Worm (Caenorhabditis elegans): ENCODE data around the gene mip-1.

- no peak for TF ChIP-seq ama-1 (optimal IDR thresholded peaks at IDR 0.05)
- TF ChIP-seq aly-1 (tag; optimal IDR thresholded peaks at IDR 0.05) = no peak
- no peak for TF ChIP-seq flt-1 (GFP tag; IDR thresholded peaks at IDR 0.05)
- TF ChIP-seq hmbx-1 (tag; optimal IDR thresholded peaks at IDR 0.05) = no peak
- TF ChIP-seq ceh-36 (tag; optimal IDR thresholded peaks at IDR 0.05) = no peak
- no peak for TF ChIP-seq tbx-11 (GFP tag; IDR thresholded peaks at IDR 0.05)
- TF ChIP-seq pes-1 (GFP tag; IDR thresholded peaks at IDR 0.05) = no peak
- TF ChIP-seq sea-1 (GFP tag; conservative IDR thresholded peaks at IDR 0.05) = no peak
- no peak for TF ChIP-seq tbx-37 (GFP tag; conservative IDR thresholded peaks at IDR 0.05)
- TF ChIP-seq ceh-13 (GFP tag; optimal IDR thresholded peaks at IDR 0.05) = no peak
- TF ChIP-seq hnd-1 (tag; optimal IDR thresholded peaks at IDR 0.05) = no peak
These were observed 15.2 kb downstream of the mip-1 start for ce11 chrIII:4808089-4808488.

Data from whole organism, early embryonic.